Fruit fly (Drosophila melanogaster) whole organism, embryonic: ENCODE measurements around the gene Hecw.

Experiments
- Aef1 ChIP-seq: fragments of 200-800 bp; sonication (Bioruptor generic); IDR thresholded peaks from 3 replicates; pipeline ENCODE4 v1.3.6; 2022; ENCODE audit warnings: missing biosample characterization, missing genetic modification characterization
- CG10267 ChIP-seq: fragments of 200-800 bp; sonication (Bioruptor generic); optimal IDR thresholded peaks from 2 replicates; lab custom pipeline; 2018; ENCODE audit warnings: missing biosample characterization, mild to moderate bottlenecking, missing genetic modification characterization, moderate library complexity
- CG10654 ChIP-seq: fragments of 200-800 bp; sonication (Bioruptor generic); optimal IDR thresholded peaks from 2 replicates; lab custom pipeline; 2016; ENCODE audit warnings: missing biosample characterization, missing genetic modification characterization
- CG10979 ChIP-seq: fragments of 200-800 bp; sonication (Bioruptor generic); optimal IDR thresholded peaks from 2 replicates; lab custom pipeline; 2018; ENCODE audit warnings: missing biosample characterization, mild to moderate bottlenecking, missing genetic modification characterization, moderate library complexity
- CG11695 ChIP-seq: fragments of 200-800 bp; sonication (Bioruptor generic); IDR thresholded peaks from 3 replicates; pipeline ENCODE4 v1.3.6; 2022; ENCODE audit warnings: missing biosample characterization, missing genetic modification characterization
- CG12071 ChIP-seq: fragments of 200-800 bp; sonication (Bioruptor generic); optimal IDR thresholded peaks from 3 replicates; lab custom pipeline; 2018; ENCODE audit warnings: missing biosample characterization, mild to moderate bottlenecking, missing genetic modification characterization
- CG13123 ChIP-seq: fragments of 200-800 bp; sonication (Bioruptor generic); optimal IDR thresholded peaks from 2 replicates; lab custom pipeline; 2016; ENCODE audit warnings: missing biosample characterization, missing genetic modification characterization
- CG13775 ChIP-seq: fragments of 200-800 bp; sonication (Bioruptor generic); optimal IDR thresholded peaks from 3 replicates; lab custom pipeline; 2017; ENCODE audit warnings: missing biosample characterization, mild to moderate bottlenecking, missing genetic modification characterization
- CG16813 ChIP-seq: fragments of 200-800 bp; sonication (Bioruptor generic); IDR thresholded peaks from 3 replicates; pipeline ENCODE4 v1.3.6; 2022; ENCODE audit warnings: missing biosample characterization, missing genetic modification characterization; ENCODE audit not compliant: partially characterized antibody
- CG16815 ChIP-seq: fragments of 200-800 bp; sonication (Bioruptor generic); optimal IDR thresholded peaks from 3 replicates; lab custom pipeline; 2017; ENCODE audit warnings: missing biosample characterization, mild to moderate bottlenecking, missing genetic modification characterization
- CG17361 ChIP-seq: fragments of 200-800 bp; sonication (Bioruptor generic); IDR thresholded peaks from 3 replicates; pipeline ENCODE4 v1.3.6; 2022; ENCODE audit warnings: missing biosample characterization, missing genetic modification characterization
- CG18599 ChIP-seq: fragments of 200-800 bp; sonication (Bioruptor generic); optimal IDR thresholded peaks from 3 replicates; lab custom pipeline; 2017; ENCODE audit warnings: missing biosample characterization, missing genetic modification characterization, mild to moderate bottlenecking, moderate library complexity, missing genetic modification reagents
- CG30403 ChIP-seq: fragments of 200-800 bp; sonication (Bioruptor generic); optimal IDR thresholded peaks from 3 replicates; lab custom pipeline; 2016; ENCODE audit warnings: missing biosample characterization, missing genetic modification characterization
- CG32767 ChIP-seq: fragments of 200-800 bp; sonication (Bioruptor generic); IDR thresholded peaks from 2 replicates; pipeline ENCODE4 v1.3.6; 2022; ENCODE audit warnings: missing biosample characterization, missing genetic modification characterization
- CG42726 ChIP-seq: fragments of 200-800 bp; sonication (Bioruptor generic); IDR thresholded peaks from 2 replicates; pipeline ENCODE4 v1.3.6; 2022; ENCODE audit warnings: missing biosample characterization, missing genetic modification characterization; ENCODE audit not compliant: partially characterized antibody
- CG6654 ChIP-seq: fragments of 200-800 bp; sonication (Bioruptor generic); optimal IDR thresholded peaks from 2 replicates; lab custom pipeline; 2017; ENCODE audit warnings: missing biosample characterization, mild to moderate bottlenecking, missing genetic modification characterization
- CG7745 ChIP-seq: fragments of 200-800 bp; sonication (Bioruptor generic); optimal IDR thresholded peaks from 2 replicates; lab custom pipeline; 2018; ENCODE audit warnings: missing biosample characterization, mild to moderate bottlenecking, missing genetic modification characterization, moderate library complexity
- CG8478 ChIP-seq: fragments of >200 bp; optimal IDR thresholded peaks from 2 replicates; lab custom pipeline; 2018
- CG8765 ChIP-seq: fragments of 200-800 bp; sonication (Bioruptor generic); IDR thresholded peaks from 2 replicates; pipeline ENCODE4 v1.3.6; 2022; ENCODE audit warnings: missing biosample characterization, missing genetic modification characterization
- CG9437 ChIP-seq: fragments of 200-800 bp; sonication (Bioruptor generic); optimal IDR thresholded peaks from 2 replicates; lab custom pipeline; 2018; ENCODE audit warnings: missing biosample characterization, mild to moderate bottlenecking, missing genetic modification characterization
- CG9609 ChIP-seq: fragments of 200-800 bp; sonication (Bioruptor generic); optimal IDR thresholded peaks from 3 replicates; lab custom pipeline; 2016; ENCODE audit warnings: missing biosample characterization, missing genetic modification characterization
- CTCF ChIP-seq: fragments of 200-800 bp; sonication (Bioruptor generic); optimal IDR thresholded peaks from 2 replicates; lab custom pipeline; 2017; ENCODE audit warnings: missing biosample characterization, mild to moderate bottlenecking, missing genetic modification characterization, moderate library complexity
- CoRest ChIP-seq: fragments of 200-800 bp; sonication (Bioruptor generic); optimal IDR thresholded peaks from 3 replicates; lab custom pipeline; 2018; ENCODE audit warnings: missing biosample characterization, mild to moderate bottlenecking, missing genetic modification characterization, moderate library complexity
- Dek ChIP-seq: fragments of 200-800 bp; sonication (Bioruptor generic); optimal IDR thresholded peaks from 3 replicates; lab custom pipeline; 2019; ENCODE audit warnings: missing biosample characterization, mild to moderate bottlenecking, missing genetic modification characterization, moderate library complexity
- Dfd ChIP-seq, 2 experiments: fragments of >200 bp; optimal IDR thresholded peaks; 2 replicates each; lab custom pipeline; 2017; ENCODE audit warnings: missing biosample characterization in 2 of 2, missing genetic modification characterization in 2 of 2
- Fer2 ChIP-seq: fragments of 200-800 bp; sonication (Bioruptor generic); optimal IDR thresholded peaks from 2 replicates; lab custom pipeline; 2018; ENCODE audit warnings: missing biosample characterization, mild to moderate bottlenecking, missing genetic modification characterization, moderate library complexity
- GATAe ChIP-seq: fragments of 200-800 bp; sonication (Bioruptor generic); conservative IDR thresholded peaks from 2 replicates; pipeline ENCODE4 v1.3.6; 2022; ENCODE audit warnings: missing biosample characterization, missing genetic modification characterization
- Hey ChIP-seq: fragments of 200-800 bp; sonication (Bioruptor generic); optimal IDR thresholded peaks from 3 replicates; lab custom pipeline; 2018; ENCODE audit warnings: missing biosample characterization, mild to moderate bottlenecking, missing genetic modification characterization
- HmgZ ChIP-seq: fragments of 200-800 bp; sonication (Bioruptor generic); optimal IDR thresholded peaks from 2 replicates; lab custom pipeline; 2018; ENCODE audit warnings: missing biosample characterization, mild to moderate bottlenecking, missing genetic modification characterization
- Med ChIP-seq: fragments of 200-800 bp; sonication (Bioruptor generic); peaks from one replicate; lab custom pipeline; 2016; ENCODE audit warnings: missing biosample characterization, missing genetic modification characterization, mild to moderate bottlenecking, inconsistent platforms, moderate library complexity
- Opbp ChIP-seq: fragments of 200-800 bp; sonication (Bioruptor generic); IDR thresholded peaks from 3 replicates; pipeline ENCODE4 v1.3.6; 2022; ENCODE audit warnings: missing biosample characterization, missing genetic modification characterization; ENCODE audit not compliant: partially characterized antibody
- Poxn ChIP-seq: fragments of 200-800 bp; sonication (Bioruptor generic); IDR thresholded peaks from 2 replicates; pipeline ENCODE4 v1.3.6; 2022; ENCODE audit warnings: missing biosample characterization, missing genetic modification characterization
- Ssrp ChIP-seq: fragments of 200-800 bp; sonication (Bioruptor generic); optimal IDR thresholded peaks from 2 replicates; lab custom pipeline; 2018; ENCODE audit warnings: missing biosample characterization, mild to moderate bottlenecking, missing genetic modification characterization, moderate library complexity
- bcd ChIP-seq: fragments of 200-800 bp; sonication (Bioruptor generic); optimal IDR thresholded peaks from 2 replicates; lab custom pipeline; 2017; ENCODE audit warnings: missing biosample characterization, mild to moderate bottlenecking, missing genetic modification characterization
- cg ChIP-seq: fragments of 200-800 bp; sonication (Bioruptor generic); optimal IDR thresholded peaks from 3 replicates; lab custom pipeline; 2019; ENCODE audit warnings: missing biosample characterization, mild to moderate bottlenecking, missing genetic modification characterization, moderate library complexity
- croc ChIP-seq: fragments of 200-800 bp; sonication (Bioruptor generic); conservative IDR thresholded peaks from 3 replicates; pipeline ENCODE4 v1.3.6; 2022; ENCODE audit warnings: missing biosample characterization, missing genetic modification characterization
- dimm ChIP-seq: fragments of 200-800 bp; sonication (Bioruptor generic); IDR thresholded peaks from 2 replicates; pipeline ENCODE4 v1.3.6; 2022; ENCODE audit warnings: missing biosample characterization, missing genetic modification characterization
- eve ChIP-seq, 2 experiments: fragments of >200 bp; optimal IDR thresholded peaks; 2 replicates each; lab custom pipeline; 2017; ENCODE audit warnings: missing biosample characterization in 2 of 2, missing genetic modification characterization in 2 of 2
- fu2 ChIP-seq: fragments of 200-800 bp; sonication (Bioruptor generic); optimal IDR thresholded peaks from 2 replicates; lab custom pipeline; 2016; ENCODE audit warnings: missing biosample characterization, missing genetic modification characterization
- lola ChIP-seq, 3 experiments: fragments of >200 bp in 2 of 3; fragments of 200-800 bp in 1 of 3; sonication (Bioruptor generic) in 1 of 3; optimal IDR thresholded peaks; 2 replicates each; lab custom pipeline; 2017 to 2019; ENCODE audit warnings: missing biosample characterization in 3 of 3, missing genetic modification characterization in 3 of 3, mild to moderate bottlenecking in 1 of 3, moderate library complexity in 1 of 3
- lov ChIP-seq, 2 experiments: fragments of 200-800 bp in 1 of 2; fragments of >200 bp in 1 of 2; sonication (Bioruptor generic) in 1 of 2; IDR thresholded peaks in 1 of 2; optimal IDR thresholded peaks in 1 of 2; 2 replicates in 1 of 2; 3 replicates in 1 of 2; pipeline versions ENCODE4 v1.3.6 to Lab custom; 2017 to 2022; ENCODE audit warnings: missing biosample characterization in 1 of 2, missing genetic modification characterization in 1 of 2
- nom ChIP-seq: fragments of 200-800 bp; sonication (Bioruptor generic); optimal IDR thresholded peaks from 2 replicates; lab custom pipeline; 2017; ENCODE audit warnings: missing biosample characterization, missing genetic modification characterization, mild to moderate bottlenecking, moderate library complexity, missing genetic modification reagents
- otp ChIP-seq: fragments of 200-800 bp; sonication (Bioruptor generic); IDR thresholded peaks from 3 replicates; pipeline ENCODE4, ENCODE4 v1.3.6; 2022; ENCODE audit warnings: missing biosample characterization, missing genetic modification characterization
- pfk ChIP-seq: fragments of 200-800 bp; sonication (Bioruptor generic); optimal IDR thresholded peaks from 2 replicates; lab custom pipeline; 2018; ENCODE audit warnings: missing biosample characterization, mild to moderate bottlenecking, missing genetic modification characterization, moderate library complexity
- shn ChIP-seq: fragments of 200-800 bp; sonication (Bioruptor generic); optimal IDR thresholded peaks from 3 replicates; lab custom pipeline; 2016; ENCODE audit warnings: missing biosample characterization, missing genetic modification characterization
- slou ChIP-seq: fragments of 200-800 bp; sonication (Bioruptor generic); optimal IDR thresholded peaks from 3 replicates; lab custom pipeline; 2016; ENCODE audit warnings: missing biosample characterization, missing genetic modification characterization
- tna ChIP-seq: fragments of 200-800 bp; sonication (Bioruptor generic); IDR thresholded peaks from 2 replicates; pipeline ENCODE4 v1.3.6; 2022; ENCODE audit warnings: missing biosample characterization, missing genetic modification characterization; ENCODE audit not compliant: partially characterized antibody
- ttk ChIP-seq: fragments of 200-800 bp; sonication (Bioruptor generic); IDR thresholded peaks from 2 replicates; pipeline ENCODE4 v2.1.2; 2022; ENCODE audit warnings: missing biosample characterization, missing genetic modification characterization
- wor ChIP-seq: fragments of 200-800 bp; sonication (Bioruptor generic); IDR thresholded peaks from 2 replicates; pipeline ENCODE4 v1.3.6; 2022; ENCODE audit warnings: missing biosample characterization, missing genetic modification characterization

Gene Hecw

dm6 chrX:9578696-9579509, 29.8 kb upstream of the Hecw start (continued):
- TF ChIP-seq CG18599 (GFP tag; lab: Kevin White, UChicago) (peak; percentile 98), CG11695 (GFP tag; lab: Robert Waterston, UW) (peak; percentile 96), eve (GFP tag; optimal IDR thresholded peaks at IDR 0.05; lab: Kevin White, UChicago) (peak; percentile 77 to 94), ttk (peak; percentile 98), croc (GFP tag; lab: Robert Waterston, UW) (peak; percentile 99), slou (GFP tag; lab: Kevin White, UChicago) (peak; percentile 93), CTCF (peak; percentile 61), Aef1 (GFP tag; lab: Robert Waterston, UW) (peak; percentile 98), CG42726 (GFP tag; lab: Robert Waterston, UW) (no peak), shn (GFP tag; lab: Kevin White, UChicago) (peak; percentile 98), Hey (tag; lab: Kevin White, UChicago) (peak; percentile 85), CG8765 (GFP tag; lab: Robert Waterston, UW) (peak; percentile 99), CG30403 (GFP tag; lab: Kevin White, UChicago) (peak; percentile 98), lov (optimal IDR thresholded peaks at IDR 0.05; lab: Kevin White, UChicago) (no peak), lov (GFP tag; IDR thresholded peaks at IDR 0.05; lab: Robert Waterston, UW) (peak; percentile 99), lola (GFP tag; optimal IDR thresholded peaks at IDR 0.05; lab: Kevin White, UChicago) (peak in 1 of 3 experiments; percentile 99), CG12071 (GFP tag; lab: Kevin White, UChicago) (peak; percentile 96), Opbp (no peak), Med (GFP tag; lab: Kevin White, UChicago) (peak; percentile 100), CG13123 (GFP tag; lab: Kevin White, UChicago) (peak; percentile 98), CG8478 (lab: Kevin White, UChicago) (no peak), CG7745 (peak; percentile 91), CG16813 (GFP tag; lab: Robert Waterston, UW) (no peak), dimm (GFP tag; lab: Robert Waterston, UW) (peak; percentile 98), fu2 (GFP tag; lab: Kevin White, UChicago) (peak; percentile 97), CG17361 (GFP tag; lab: Robert Waterston, UW) (peak; percentile 98), Ssrp (tag; lab: Kevin White, UChicago) (peak; percentile 99), CG10654 (peak; percentile 98), CG16815 (GFP tag; lab: Kevin White, UChicago) (peak; percentile 99), nom (peak; percentile 96), otp (GFP tag; lab: Robert Waterston, UW) (peak; percentile 99), bcd (GFP tag; lab: Kevin White, UChicago) (peak; percentile 98), CoRest (peak; percentile 98), HmgZ (tag; lab: Kevin White, UChicago) (peak; percentile 97), Dek (tag; lab: Kevin White, UChicago) (peak; percentile 96), pfk (GFP tag; lab: Kevin White, UChicago) (no peak), CG6654 (GFP tag; lab: Kevin White, UChicago) (peak; percentile 91), GATAe (GFP tag; lab: Robert Waterston, UW) (peak; percentile 86), tna (GFP tag; lab: Robert Waterston, UW) (no peak), CG13775 (GFP tag; lab: Kevin White, UChicago) (peak; percentile 98), CG10979 (peak; percentile 98), Dfd (GFP tag; optimal IDR thresholded peaks at IDR 0.05; lab: Kevin White, UChicago) (no peak), CG32767 (peak; percentile 97), CG9437 (GFP tag; lab: Kevin White, UChicago) (peak; percentile 90), wor (GFP tag; lab: Robert Waterston, UW) (peak; percentile 98), CG10267 (peak; percentile 92), CG9609 (GFP tag; lab: Kevin White, UChicago) (peak; percentile 98), cg (no peak), Poxn (GFP tag; lab: Robert Waterston, UW) (peak; percentile 91), Fer2 (tag; lab: Kevin White, UChicago) (peak; percentile 91)
